Fruit fly (Drosophila melanogaster) whole organism, prepupa: ENCODE data around the gene Dpck.

ENCODE experiments used
- CG11294 ChIP-seq: fragments of 200-800 bp; sonication (Bioruptor generic); IDR thresholded peaks from 2 replicates; pipeline ENCODE4 v1.3.6; 2022; ENCODE audit warnings: missing biosample characterization, missing genetic modification characterization
- CG1621 ChIP-seq: fragments of 200-800 bp; sonication (Bioruptor generic); optimal IDR thresholded peaks from 3 replicates; lab custom pipeline; 2018; ENCODE audit warnings: missing biosample characterization, mild to moderate bottlenecking, missing genetic modification characterization
- CG16779 ChIP-seq: fragments of 200-800 bp; sonication (Bioruptor generic); optimal IDR thresholded peaks from 3 replicates; lab custom pipeline; 2017; ENCODE audit warnings: missing biosample characterization, mild to moderate bottlenecking, missing genetic modification characterization
- CG4318 ChIP-seq: fragments of 200-800 bp; sonication (Bioruptor generic); optimal IDR thresholded peaks from 3 replicates; lab custom pipeline; 2017; ENCODE audit warnings: missing biosample characterization, mild to moderate bottlenecking, missing genetic modification characterization
- CG8119 ChIP-seq: fragments of 200-800 bp; sonication (Bioruptor generic); IDR thresholded peaks from 3 replicates; pipeline ENCODE4 v1.3.6; 2022; ENCODE audit warnings: missing biosample characterization, missing genetic modification characterization
- Hr38 ChIP-seq: sonication (Bioruptor generic); optimal IDR thresholded peaks from 2 replicates; lab custom pipeline; 2016; ENCODE audit warnings: missing biosample characterization, missing genetic modification characterization
- Hr4 ChIP-seq: fragments of 200-800 bp; sonication (Bioruptor generic); optimal IDR thresholded peaks from 3 replicates; lab custom pipeline; 2016; ENCODE audit warnings: missing biosample characterization, missing genetic modification characterization
- acj6 ChIP-seq: fragments of 200-800 bp; sonication (Bioruptor generic); optimal IDR thresholded peaks from 3 replicates; lab custom pipeline; 2016; ENCODE audit warnings: missing biosample characterization, missing genetic modification characterization
- pdm3 ChIP-seq: fragments of 200-800 bp; sonication (Bioruptor generic); optimal IDR thresholded peaks from 3 replicates; lab custom pipeline; 2016; ENCODE audit warnings: missing biosample characterization, missing genetic modification characterization

DNA sequence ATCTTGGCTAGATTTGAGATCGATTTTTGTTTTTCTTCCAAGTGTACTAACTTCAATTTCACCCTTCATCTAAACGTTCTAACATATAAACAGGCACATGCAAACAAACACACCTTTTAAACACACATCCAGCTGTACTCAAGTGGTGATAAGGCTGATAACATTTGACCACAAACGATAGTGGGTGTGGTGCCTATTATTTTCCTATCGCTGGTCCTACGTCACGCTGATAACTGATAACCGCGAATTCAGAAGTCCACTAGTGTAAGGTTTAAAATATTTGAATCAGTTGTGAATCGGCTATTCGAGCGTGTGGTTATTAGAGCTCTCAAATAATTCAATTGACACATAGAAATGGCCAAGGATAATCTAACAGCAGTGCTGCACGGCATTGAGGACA, 29.7 kb upstream of the Dpck start, which contains the start of gene Sodh1:
- TF ChIP-seq acj6 (GFP tag; lab: Kevin White, UChicago) (no peak), CG8119 (no peak), CG11294 (GFP tag; lab: Robert Waterston, UW) (no peak), pdm3 (GFP tag; lab: Kevin White, UChicago) (no peak), Hr4 (no peak), CG4318 (GFP tag; lab: Kevin White, UChicago) (no peak), CG16779 (tag; lab: Kevin White, UChicago) (no peak), CG1621 (no peak), Hr38 (GFP tag; lab: Kevin White, UChicago) (no peak)
